Worm (Caenorhabditis elegans): ENCODE data around the gene F14D7.1.

DNA sequence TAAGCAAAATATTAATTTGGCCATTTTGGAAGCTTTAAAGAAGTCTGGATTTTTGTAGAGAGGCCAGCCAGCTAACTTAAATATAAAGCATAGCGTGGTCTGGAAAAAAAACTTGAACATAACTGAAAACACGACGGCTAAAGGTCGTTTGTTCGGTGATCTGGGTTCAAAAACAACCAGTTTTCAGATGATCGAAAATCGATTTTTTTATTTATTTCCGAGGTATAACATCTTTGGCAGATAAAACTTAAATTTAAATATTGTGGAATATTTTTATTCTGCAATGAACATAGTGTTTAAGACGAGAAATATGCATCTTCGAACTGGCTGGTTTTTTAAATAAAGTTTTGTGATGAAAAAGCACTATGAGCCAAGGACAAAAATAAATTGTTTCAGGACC is 20.6 kb downstream of the F14D7.1 start, which contains the start of gene F40G12.4:
- TF ChIP-seq aly-2 (tag; optimal IDR thresholded peaks at IDR 0.05) (no peak), snpc-4 (tag; optimal IDR thresholded peaks at IDR 0.05) (no peak), ama-1 (optimal IDR thresholded peaks at IDR 0.05) (no peak), ztf-11 (tag; optimal IDR thresholded peaks at IDR 0.05) (no peak), unc-39 (tag; optimal IDR thresholded peaks at IDR 0.05) (no peak), ceh-82 (tag; optimal IDR thresholded peaks at IDR 0.05) (no peak)
